Fruit fly (Drosophila melanogaster) whole organism, prepupa: ENCODE measurements around the gene Jhbp4.
A peak's percentile ranks its signal among the peaks of the same experiment; 100 is the strongest.

Experiments used
- Blimp-1 ChIP-seq: fragments of 200-800 bp; sonication (Bioruptor generic); optimal IDR thresholded peaks from 3 replicates; lab custom pipeline; 2017; ENCODE audit warnings: missing biosample characterization, missing genetic modification characterization, mild to moderate bottlenecking, moderate library complexity, missing genetic modification reagents
- CG10631 ChIP-seq: fragments of 200-800 bp; sonication (Bioruptor generic); optimal IDR thresholded peaks from 2 replicates; lab custom pipeline; 2016; ENCODE audit warnings: missing biosample characterization, missing genetic modification characterization
- CG11762 ChIP-seq: fragments of 200-800 bp; sonication (Bioruptor generic); optimal IDR thresholded peaks from 3 replicates; lab custom pipeline; 2016; ENCODE audit warnings: missing biosample characterization, missing genetic modification characterization; ENCODE audit not compliant: insufficient read depth
- CG11902 ChIP-seq: fragments of 200-800 bp; sonication (Bioruptor generic); optimal IDR thresholded peaks from 3 replicates; lab custom pipeline; 2016; ENCODE audit warnings: missing biosample characterization, missing genetic modification characterization
- CG15336 ChIP-seq: fragments of 200-800 bp; sonication (Bioruptor generic); IDR thresholded peaks from 2 replicates; pipeline ENCODE4 v1.3.6; 2022; ENCODE audit warnings: missing biosample characterization, missing genetic modification characterization
- CG1621 ChIP-seq: fragments of 200-800 bp; sonication (Bioruptor generic); optimal IDR thresholded peaks from 3 replicates; lab custom pipeline; 2018; ENCODE audit warnings: missing biosample characterization, mild to moderate bottlenecking, missing genetic modification characterization
- CG16779 ChIP-seq: fragments of 200-800 bp; sonication (Bioruptor generic); optimal IDR thresholded peaks from 3 replicates; lab custom pipeline; 2017; ENCODE audit warnings: missing biosample characterization, mild to moderate bottlenecking, missing genetic modification characterization
- CG3032 ChIP-seq: fragments of 200-800 bp; optimal IDR thresholded peaks from 2 replicates; lab custom pipeline; 2019; ENCODE audit warnings: missing biosample characterization, mild to moderate bottlenecking, missing genetic modification characterization, moderate library complexity
- CG31627 ChIP-seq: fragments of 200-800 bp; sonication (Bioruptor generic); optimal IDR thresholded peaks from 3 replicates; lab custom pipeline; 2016; ENCODE audit warnings: missing biosample characterization, missing genetic modification characterization
- CG32006 ChIP-seq: fragments of 200-800 bp; sonication (Bioruptor generic); optimal IDR thresholded peaks from 3 replicates; lab custom pipeline; 2017; ENCODE audit warnings: missing biosample characterization, mild to moderate bottlenecking, missing genetic modification characterization
- CG34406 ChIP-seq: fragments of 200-800 bp; sonication (Bioruptor generic); optimal IDR thresholded peaks from 3 replicates; lab custom pipeline; 2016; ENCODE audit warnings: missing biosample characterization, missing genetic modification characterization
- CG3919 ChIP-seq: fragments of 200-800 bp; sonication (Bioruptor generic); optimal IDR thresholded peaks from 3 replicates; lab custom pipeline; 2016; ENCODE audit warnings: missing biosample characterization, missing genetic modification characterization
- CG4318 ChIP-seq: fragments of 200-800 bp; sonication (Bioruptor generic); optimal IDR thresholded peaks from 3 replicates; lab custom pipeline; 2017; ENCODE audit warnings: missing biosample characterization, mild to moderate bottlenecking, missing genetic modification characterization
- CG6163 ChIP-seq: fragments of 200-800 bp; sonication (Bioruptor generic); IDR thresholded peaks from 3 replicates; pipeline ENCODE4 v1.3.6; 2022; ENCODE audit warnings: missing biosample characterization, missing genetic modification characterization
- CG6276 ChIP-seq: fragments of 200-800 bp; sonication (Bioruptor generic); optimal IDR thresholded peaks from 2 replicates; lab custom pipeline; 2017; ENCODE audit warnings: missing biosample characterization, mild to moderate bottlenecking, missing genetic modification characterization
- CG6808 ChIP-seq: fragments of 200-800 bp; sonication (Bioruptor generic); optimal IDR thresholded peaks from 3 replicates; lab custom pipeline; 2017; ENCODE audit warnings: missing biosample characterization, missing genetic modification characterization, mild to moderate bottlenecking, moderate library complexity, missing genetic modification reagents
- CG6854 ChIP-seq: fragments of 200-800 bp; sonication (Bioruptor generic); optimal IDR thresholded peaks from 2 replicates; lab custom pipeline; 2017; ENCODE audit warnings: missing biosample characterization, mild to moderate bottlenecking, missing genetic modification characterization
- CG7368 ChIP-seq: fragments of 200-800 bp; sonication (Bioruptor generic); optimal IDR thresholded peaks from 3 replicates; lab custom pipeline; 2016; ENCODE audit warnings: missing biosample characterization, missing genetic modification characterization
- CG8632 ChIP-seq: fragments of 200-800 bp; sonication (Bioruptor generic); optimal IDR thresholded peaks from 3 replicates; lab custom pipeline; 2016; ENCODE audit warnings: missing biosample characterization, missing genetic modification characterization
- Eip75B ChIP-seq: fragments of 200-800 bp; sonication (Bioruptor generic); optimal IDR thresholded peaks from 3 replicates; lab custom pipeline; 2016; ENCODE audit warnings: missing biosample characterization, missing genetic modification characterization
- Eip78C ChIP-seq: fragments of 200-800 bp; sonication (Bioruptor generic); peaks from one replicate; lab custom pipeline; 2016; ENCODE audit warnings: missing biosample characterization, missing genetic modification characterization
- Eip93F ChIP-seq: fragments of 200-800 bp; sonication (Bioruptor generic); optimal IDR thresholded peaks from 2 replicates; lab custom pipeline; 2016; ENCODE audit warnings: missing biosample characterization, mild to moderate bottlenecking, missing genetic modification characterization
- Ets96B ChIP-seq: fragments of 200-800 bp; optimal IDR thresholded peaks from 2 replicates; lab custom pipeline; 2019; ENCODE audit warnings: missing biosample characterization, mild to moderate bottlenecking, missing genetic modification characterization, moderate library complexity
- Hr38 ChIP-seq: sonication (Bioruptor generic); optimal IDR thresholded peaks from 2 replicates; lab custom pipeline; 2016; ENCODE audit warnings: missing biosample characterization, missing genetic modification characterization
- Hr39 ChIP-seq: fragments of 200-800 bp; sonication (Bioruptor generic); optimal IDR thresholded peaks from 2 replicates; lab custom pipeline; 2016; ENCODE audit warnings: missing biosample characterization, missing genetic modification characterization
- Hr4 ChIP-seq: fragments of 200-800 bp; sonication (Bioruptor generic); optimal IDR thresholded peaks from 3 replicates; lab custom pipeline; 2016; ENCODE audit warnings: missing biosample characterization, missing genetic modification characterization
- Sox102F ChIP-seq: fragments of 200-800 bp; sonication (Bioruptor generic); optimal IDR thresholded peaks from 2 replicates; lab custom pipeline; 2016; ENCODE audit warnings: missing biosample characterization, mild to moderate bottlenecking, missing genetic modification characterization
- Sox14 ChIP-seq: fragments of 200-800 bp; sonication (Bioruptor generic); optimal IDR thresholded peaks from 3 replicates; lab custom pipeline; 2016; ENCODE audit warnings: missing biosample characterization, missing genetic modification characterization
- Sox15 ChIP-seq: fragments of 200-800 bp; sonication (Bioruptor generic); optimal IDR thresholded peaks from 3 replicates; lab custom pipeline; 2016; ENCODE audit warnings: missing biosample characterization, missing genetic modification characterization
- cyc ChIP-seq: fragments of 200-800 bp; sonication (Bioruptor generic); optimal IDR thresholded peaks from 3 replicates; lab custom pipeline; 2016; ENCODE audit warnings: missing biosample characterization, missing genetic modification characterization
- dsx ChIP-seq: fragments of 200-800 bp; optimal IDR thresholded peaks from 3 replicates; lab custom pipeline; 2019; ENCODE audit warnings: missing biosample characterization, mild to moderate bottlenecking, missing genetic modification characterization, moderate library complexity; ENCODE audit not compliant: poor library complexity, severe bottlenecking
- eg ChIP-seq: fragments of 200-800 bp; sonication (Bioruptor generic); IDR thresholded peaks from 3 replicates; pipeline ENCODE4 v1.3.6; 2022; ENCODE audit warnings: missing biosample characterization, missing genetic modification characterization
- esn ChIP-seq: fragments of 200-800 bp; sonication (Bioruptor generic); optimal IDR thresholded peaks from 2 replicates; lab custom pipeline; 2016; ENCODE audit warnings: missing biosample characterization, mild to moderate bottlenecking, missing genetic modification characterization, moderate library complexity
- fd85E ChIP-seq: fragments of 200-800 bp; sonication (Bioruptor generic); optimal IDR thresholded peaks from 3 replicates; lab custom pipeline; 2016; ENCODE audit warnings: missing biosample characterization, missing genetic modification characterization
- fkh ChIP-seq: fragments of 200-800 bp; sonication (Bioruptor generic); optimal IDR thresholded peaks from 3 replicates; lab custom pipeline; 2017; ENCODE audit warnings: missing biosample characterization, mild to moderate bottlenecking, missing genetic modification characterization, moderate library complexity
- lz ChIP-seq: fragments of 200-800 bp; sonication (Bioruptor generic); optimal IDR thresholded peaks from 3 replicates; lab custom pipeline; 2016; ENCODE audit warnings: missing biosample characterization, missing genetic modification characterization
- net ChIP-seq: fragments of 200-800 bp; sonication (Bioruptor generic); optimal IDR thresholded peaks from 3 replicates; lab custom pipeline; 2016; ENCODE audit warnings: missing biosample characterization, missing genetic modification characterization
- ss ChIP-seq, 2 experiments: fragments of 200-800 bp; sonication (Bioruptor generic); optimal IDR thresholded peaks; 2 replicates in 1 of 2; 3 replicates in 1 of 2; lab custom pipeline; 2017 to 2018; ENCODE audit warnings: mild to moderate bottlenecking in 2 of 2, missing biosample characterization in 2 of 2, missing genetic modification characterization in 2 of 2, moderate library complexity in 1 of 2
- svp ChIP-seq: fragments of 200-800 bp; sonication (Bioruptor generic); peaks from one replicate; lab custom pipeline; 2016; ENCODE audit warnings: missing biosample characterization, missing genetic modification characterization
- topi ChIP-seq: fragments of 200-800 bp; sonication (Bioruptor generic); optimal IDR thresholded peaks from 3 replicates; lab custom pipeline; 2016; ENCODE audit warnings: missing biosample characterization, missing genetic modification characterization
- vri ChIP-seq: fragments of 200-800 bp; sonication (Bioruptor generic); optimal IDR thresholded peaks from 3 replicates; lab custom pipeline; 2016; ENCODE audit warnings: missing biosample characterization, mild to moderate bottlenecking, missing genetic modification characterization

Jhbp4 gene

dm6 chr3R:16049369-16049768 is 6.1 kb downstream of the Jhbp4 start, which contains the start of the genes IKKbeta and CG5013:
Gene IKKbeta (minus strand): TSS chr3R:16049421.
Gene CG5013 (plus strand): TSS chr3R:16049670.
- TF ChIP-seq topi, result peak; percentile 49
- peak; percentile 69 for TF ChIP-seq fkh
- TF ChIP-seq CG6276 (GFP tag; lab: Kevin White, UChicago), result no peak
- peak; percentile 36 for TF ChIP-seq Sox14 (GFP tag; lab: Kevin White, UChicago)
- peak; percentile 45 for TF ChIP-seq CG10631 (GFP tag; lab: Kevin White, UChicago)
- peak; percentile 73 for TF ChIP-seq Eip78C
- TF ChIP-seq Sox15 (GFP tag; lab: Kevin White, UChicago), result peak; percentile 15
- TF ChIP-seq cyc, result peak; percentile 59
- TF ChIP-seq CG6163 (GFP tag; lab: Robert Waterston, UW), result no peak
- TF ChIP-seq ss (GFP tag; optimal IDR thresholded peaks at IDR 0.05; lab: Kevin White, UChicago), result peak in 1 of 2 experiments; percentile 16
- peak; percentile 45 for TF ChIP-seq Hr39 (GFP tag; lab: Kevin White, UChicago)
- no peak for TF ChIP-seq Hr4
- no peak for TF ChIP-seq CG6808 (GFP tag; lab: Kevin White, UChicago)
- peak; percentile 30 for TF ChIP-seq Sox102F (GFP tag; lab: Kevin White, UChicago)
- TF ChIP-seq svp (GFP tag; lab: Kevin White, UChicago), result no peak
- TF ChIP-seq CG11762, result no peak
- TF ChIP-seq CG32006 (GFP tag; lab: Kevin White, UChicago), result peak; percentile 37
- peak; percentile 56 for TF ChIP-seq CG31627 (GFP tag; lab: Kevin White, UChicago)
- peak; percentile 60 for TF ChIP-seq esn
- TF ChIP-seq CG1621, result peak; percentile 7
- TF ChIP-seq CG3919 (GFP tag; lab: Kevin White, UChicago), result peak; percentile 34
- TF ChIP-seq CG7368 (GFP tag; lab: Kevin White, UChicago), result no peak
- no peak for TF ChIP-seq fd85E (GFP tag; lab: Kevin White, UChicago)
- peak; percentile 43 for TF ChIP-seq Eip75B
- peak; percentile 60 for TF ChIP-seq CG3032
- TF ChIP-seq eg (GFP tag; lab: Robert Waterston, UW), result 0 out of 3 replicates have a peak, but pooled peaks have one; percentile 23
- no peak for TF ChIP-seq Hr38 (GFP tag; lab: Kevin White, UChicago)
- TF ChIP-seq CG11902 (GFP tag; lab: Kevin White, UChicago), result peak; percentile 21
- TF ChIP-seq net (GFP tag; lab: Kevin White, UChicago), result no peak
- TF ChIP-seq Ets96B, result peak; percentile 23
- TF ChIP-seq CG15336, result 0 out of 2 replicates have a peak, but pooled peaks have one; percentile 13
- no peak for TF ChIP-seq Blimp-1 (GFP tag; lab: Kevin White, UChicago)
- TF ChIP-seq dsx (GFP tag; lab: Kevin White, UChicago), result peak; percentile 11
- no peak for TF ChIP-seq CG6854
- no peak for TF ChIP-seq CG8632 (GFP tag; lab: Kevin White, UChicago)
- TF ChIP-seq lz (GFP tag; lab: Kevin White, UChicago), result peak; percentile 50

- TF ChIP-seq Sox14 (GFP tag; lab: Kevin White, UChicago), result peak; percentile 52
- TF ChIP-seq Blimp-1 (GFP tag; lab: Kevin White, UChicago), result no peak
- TF ChIP-seq CG11902 (GFP tag; lab: Kevin White, UChicago), result no peak
- peak; percentile 73 for TF ChIP-seq fkh
- no peak for TF ChIP-seq CG11762
- TF ChIP-seq Eip93F, result no peak
- TF ChIP-seq esn, result no peak
These were observed 7.5 kb downstream of the Jhbp4 start, which contains the start of gene msps for dm6 chr3R:16050621-16051328. Gene msps (plus strand): TSS chr3R:16050801.

dm6 chr3R:16051329-16051679 is 8.0 kb downstream of the Jhbp4 start:
- TF ChIP-seq eg (GFP tag; lab: Robert Waterston, UW) (peak; percentile 72; the same call in 2 of the 3 replicates), ss (GFP tag; optimal IDR thresholded peaks at IDR 0.05; lab: Kevin White, UChicago) (no peak), CG16779 (tag; lab: Kevin White, UChicago) (peak; percentile 4), CG7368 (GFP tag; lab: Kevin White, UChicago) (peak; percentile 8), CG15336 (peak; percentile 71), cyc (no peak), CG31627 (GFP tag; lab: Kevin White, UChicago) (peak; percentile 19), CG34406 (GFP tag; lab: Kevin White, UChicago) (no peak), vri (GFP tag; lab: Kevin White, UChicago) (no peak), CG6163 (GFP tag; lab: Robert Waterston, UW) (peak; percentile 52; the same call in 2 of the 3 replicates), CG4318 (GFP tag; lab: Kevin White, UChicago) (no peak)
- TF ChIP-seq, all 60 proteins: peak for 6
